Fruit fly (Drosophila melanogaster) whole organism, embryonic: ENCODE results near the gene CG33095.

ENCODE experiments used
- Bteb2 ChIP-seq: fragments of 200-800 bp; sonication (Bioruptor generic); optimal IDR thresholded peaks from 2 replicates; lab custom pipeline; 2016; ENCODE audit warnings: missing biosample characterization, missing genetic modification characterization
- CG10462 ChIP-seq: fragments of 200-800 bp; sonication (Bioruptor generic); optimal IDR thresholded peaks from 2 replicates; lab custom pipeline; 2016; ENCODE audit warnings: missing biosample characterization, missing genetic modification characterization
- CG12391 ChIP-seq: fragments of 200-800 bp; sonication (Bioruptor generic); optimal IDR thresholded peaks from 3 replicates; lab custom pipeline; 2018; ENCODE audit warnings: missing biosample characterization, mild to moderate bottlenecking, missing genetic modification characterization, moderate library complexity
- CG13424 ChIP-seq: fragments of 200-800 bp; sonication (Bioruptor generic); optimal IDR thresholded peaks from 2 replicates; lab custom pipeline; 2019; ENCODE audit warnings: missing biosample characterization, mild to moderate bottlenecking, missing genetic modification characterization, moderate library complexity
- CG14710 ChIP-seq: fragments of 200-800 bp; sonication (Bioruptor generic); optimal IDR thresholded peaks from 3 replicates; lab custom pipeline; 2019; ENCODE audit warnings: missing biosample characterization, mild to moderate bottlenecking, missing genetic modification characterization, moderate library complexity
- CG14860 ChIP-seq: fragments of 200-800 bp; sonication (Bioruptor generic); IDR thresholded peaks from 3 replicates; pipeline ENCODE4 v1.3.6; 2022; ENCODE audit warnings: missing biosample characterization, missing genetic modification characterization; ENCODE audit not compliant: partially characterized antibody
- CG17186 ChIP-seq: fragments of 200-800 bp; sonication (Bioruptor generic); optimal IDR thresholded peaks from 3 replicates; lab custom pipeline; 2017; ENCODE audit warnings: missing biosample characterization, missing genetic modification reagents, missing genetic modification characterization
- CG17568 ChIP-seq: fragments of 200-800 bp; sonication (Bioruptor generic); optimal IDR thresholded peaks from 2 replicates; lab custom pipeline; 2018; ENCODE audit warnings: missing biosample characterization, mild to moderate bottlenecking, missing genetic modification characterization, moderate library complexity
- CG18011 ChIP-seq: fragments of 200-800 bp; sonication (Bioruptor generic); optimal IDR thresholded peaks from 2 replicates; lab custom pipeline; 2017; ENCODE audit warnings: missing biosample characterization, missing genetic modification characterization, mild to moderate bottlenecking, moderate library complexity, missing genotype
- CG2712 ChIP-seq: fragments of 200-800 bp; optimal IDR thresholded peaks from 3 replicates; lab custom pipeline; 2019; ENCODE audit warnings: missing biosample characterization, mild to moderate bottlenecking, missing genetic modification characterization, moderate library complexity
- CG30020 ChIP-seq: fragments of 200-800 bp; optimal IDR thresholded peaks from 2 replicates; lab custom pipeline; 2019; ENCODE audit warnings: missing biosample characterization, mild to moderate bottlenecking, missing genetic modification characterization, moderate library complexity
- CG30431 ChIP-seq: fragments of 200-800 bp; sonication (Bioruptor generic); optimal IDR thresholded peaks from 2 replicates; lab custom pipeline; 2017; ENCODE audit warnings: missing biosample characterization, missing genetic modification characterization
- CG3163 ChIP-seq: fragments of 200-800 bp; sonication (Bioruptor generic); optimal IDR thresholded peaks from 3 replicates; lab custom pipeline; 2016; ENCODE audit warnings: missing biosample characterization, missing genetic modification characterization
- CG32767 ChIP-seq: fragments of 200-800 bp; sonication (Bioruptor generic); IDR thresholded peaks from 2 replicates; pipeline ENCODE4 v1.3.6; 2022; ENCODE audit warnings: missing biosample characterization, missing genetic modification characterization
- CG33213 ChIP-seq: fragments of 200-800 bp; sonication (Bioruptor generic); optimal IDR thresholded peaks from 3 replicates; lab custom pipeline; 2016; ENCODE audit warnings: missing biosample characterization, missing genetic modification characterization
- CG3995 ChIP-seq: fragments of 200-800 bp; sonication (Bioruptor generic); optimal IDR thresholded peaks from 3 replicates; lab custom pipeline; 2016; ENCODE audit warnings: missing biosample characterization, missing genetic modification characterization
- CG4328 ChIP-seq: fragments of 200-800 bp; sonication (Bioruptor generic); optimal IDR thresholded peaks from 3 replicates; lab custom pipeline; 2017; ENCODE audit warnings: missing biosample characterization, missing genetic modification reagents, missing genetic modification characterization
- CG4820 ChIP-seq: fragments of 200-800 bp; sonication (Bioruptor generic); optimal IDR thresholded peaks from 3 replicates; lab custom pipeline; 2016; ENCODE audit warnings: missing biosample characterization, missing genetic modification characterization
- CG6765 ChIP-seq: fragments of 200-800 bp; sonication (Bioruptor generic); optimal IDR thresholded peaks from 3 replicates; lab custom pipeline; 2017; ENCODE audit warnings: missing biosample characterization, mild to moderate bottlenecking, missing genetic modification characterization
- CG7963 ChIP-seq: fragments of 200-800 bp; sonication (Bioruptor generic); IDR thresholded peaks from 3 replicates; pipeline ENCODE4 v1.3.6; 2022; ENCODE audit warnings: missing biosample characterization, missing genetic modification characterization; ENCODE audit not compliant: partially characterized antibody
- CG8359 ChIP-seq: fragments of 200-800 bp; sonication (Bioruptor generic); optimal IDR thresholded peaks from 2 replicates; lab custom pipeline; 2017; ENCODE audit warnings: missing biosample characterization, mild to moderate bottlenecking, missing genetic modification characterization, borderline replicate concordance
- Doc3 ChIP-seq: fragments of 200-800 bp; sonication (Bioruptor generic); IDR thresholded peaks from 3 replicates; pipeline ENCODE4 v1.3.6; 2022; ENCODE audit warnings: missing biosample characterization, missing genetic modification characterization; ENCODE audit not compliant: partially characterized antibody
- E2f2 ChIP-seq: fragments of 200-800 bp; sonication (Bioruptor generic); IDR thresholded peaks from 2 replicates; pipeline ENCODE4 v1.3.6; 2022; ENCODE audit warnings: missing biosample characterization, missing genetic modification characterization
- Gug ChIP-seq: fragments of 200-800 bp; sonication (Bioruptor generic); IDR thresholded peaks from 4 replicates; pipeline ENCODE4 v1.3.6; 2022; ENCODE audit warnings: missing biosample characterization, missing genetic modification characterization
- Hmr ChIP-seq: fragments of 200-800 bp; sonication (Bioruptor generic); optimal IDR thresholded peaks from 3 replicates; lab custom pipeline; 2017; ENCODE audit warnings: mild to moderate bottlenecking, missing biosample characterization, missing genetic modification reagents, missing genetic modification characterization
- Kr ChIP-seq: fragments of 200-800 bp; sonication (Bioruptor generic); optimal IDR thresholded peaks from 2 replicates; lab custom pipeline; 2017; ENCODE audit warnings: missing biosample characterization, mild to moderate bottlenecking, missing genetic modification characterization
- Med ChIP-seq: fragments of 200-800 bp; sonication (Bioruptor generic); peaks from one replicate; lab custom pipeline; 2016; ENCODE audit warnings: missing biosample characterization, missing genetic modification characterization, mild to moderate bottlenecking, inconsistent platforms, moderate library complexity
- NfI ChIP-seq: fragments of 200-800 bp; sonication (Bioruptor generic); optimal IDR thresholded peaks from 3 replicates; lab custom pipeline; 2018; ENCODE audit warnings: missing biosample characterization, mild to moderate bottlenecking, missing genetic modification characterization, moderate library complexity
- Poxn ChIP-seq: fragments of 200-800 bp; sonication (Bioruptor generic); IDR thresholded peaks from 2 replicates; pipeline ENCODE4 v1.3.6; 2022; ENCODE audit warnings: missing biosample characterization, missing genetic modification characterization
- Ravus ChIP-seq: fragments of 200-800 bp; sonication (Bioruptor generic); IDR thresholded peaks from 2 replicates; pipeline ENCODE4 v1.3.6; 2022; ENCODE audit warnings: missing biosample characterization, missing genetic modification characterization
- Spps ChIP-seq: fragments of 200-800 bp; sonication (Bioruptor generic); optimal IDR thresholded peaks from 2 replicates; lab custom pipeline; 2018; ENCODE audit warnings: missing biosample characterization, mild to moderate bottlenecking, missing genetic modification characterization
- Stat92E ChIP-seq, 3 experiments: fragments of >200 bp in 2 of 3; fragments of 200-800 bp in 1 of 3; sonication (Bioruptor generic) in 1 of 3; optimal IDR thresholded peaks; 2 replicates each; lab custom pipeline; 2017 to 2019; ENCODE audit warnings: missing biosample characterization in 3 of 3, missing genetic modification characterization in 3 of 3, mild to moderate bottlenecking in 1 of 3, moderate library complexity in 1 of 3
- Usf ChIP-seq: fragments of 200-800 bp; sonication (Bioruptor generic); optimal IDR thresholded peaks from 2 replicates; lab custom pipeline; 2017; ENCODE audit warnings: missing genotype, missing biosample characterization, missing genetic modification characterization
- YL-1 ChIP-seq: fragments of 200-800 bp; sonication (Bioruptor generic); optimal IDR thresholded peaks from 3 replicates; lab custom pipeline; 2017; ENCODE audit warnings: missing biosample characterization, mild to moderate bottlenecking, missing genetic modification characterization
- ase ChIP-seq: fragments of 200-800 bp; sonication (Bioruptor generic); IDR thresholded peaks from 3 replicates; pipeline ENCODE4 v1.3.6; 2022; ENCODE audit warnings: missing biosample characterization, missing genetic modification characterization
- ci ChIP-seq: fragments of 200-800 bp; sonication (Bioruptor generic); IDR thresholded peaks from 3 replicates; pipeline ENCODE4 v1.3.6; 2022; ENCODE audit warnings: missing biosample characterization, missing genetic modification characterization
- eve ChIP-seq, 2 experiments: fragments of >200 bp; optimal IDR thresholded peaks; 2 replicates each; lab custom pipeline; 2017; ENCODE audit warnings: missing biosample characterization in 2 of 2, missing genetic modification characterization in 2 of 2
- lab ChIP-seq: fragments of 200-800 bp; sonication (Bioruptor generic); optimal IDR thresholded peaks from 3 replicates; lab custom pipeline; 2017; ENCODE audit warnings: missing biosample characterization, missing genetic modification characterization, mild to moderate bottlenecking, moderate library complexity, missing genetic modification reagents
- lilli ChIP-seq: fragments of 200-800 bp; sonication (Bioruptor generic); optimal IDR thresholded peaks from 3 replicates; lab custom pipeline; 2016; ENCODE audit warnings: missing biosample characterization, missing genetic modification characterization
- nerfin-2 ChIP-seq: fragments of 200-800 bp; sonication (Bioruptor generic); IDR thresholded peaks from 2 replicates; pipeline ENCODE4 v1.3.6; 2022; ENCODE audit warnings: missing biosample characterization, missing genetic modification characterization; ENCODE audit not compliant: partially characterized antibody
- pfk ChIP-seq: fragments of 200-800 bp; sonication (Bioruptor generic); optimal IDR thresholded peaks from 2 replicates; lab custom pipeline; 2018; ENCODE audit warnings: missing biosample characterization, mild to moderate bottlenecking, missing genetic modification characterization, moderate library complexity
- sc ChIP-seq, 3 experiments: fragments of >200 bp in 2 of 3; fragments of 200-800 bp in 1 of 3; sonication (Bioruptor generic) in 1 of 3; optimal IDR thresholded peaks; 2 replicates in 2 of 3; 3 replicates in 1 of 3; lab custom pipeline; 2017; ENCODE audit warnings: mild to moderate bottlenecking in 1 of 3, missing biosample characterization in 1 of 3, missing genetic modification characterization in 1 of 3, missing genetic modification reagents in 1 of 3
- stwl ChIP-seq: fragments of 200-800 bp; sonication (Bioruptor generic); optimal IDR thresholded peaks from 3 replicates; lab custom pipeline; 2018; ENCODE audit warnings: missing biosample characterization, mild to moderate bottlenecking, missing genetic modification characterization, moderate library complexity
- sug ChIP-seq: fragments of 200-800 bp; optimal IDR thresholded peaks from 2 replicates; lab custom pipeline; 2019; ENCODE audit warnings: missing biosample characterization, mild to moderate bottlenecking, missing genetic modification characterization, moderate library complexity
- tgo ChIP-seq: fragments of 200-800 bp; sonication (Bioruptor generic); IDR thresholded peaks from 3 replicates; pipeline ENCODE4 v1.3.6; 2022; ENCODE audit warnings: missing biosample characterization, missing genetic modification characterization
- toy ChIP-seq: fragments of 200-800 bp; sonication (Bioruptor generic); IDR thresholded peaks from 2 replicates; pipeline ENCODE4 v1.3.6; 2022; ENCODE audit warnings: missing biosample characterization, missing genetic modification characterization
- trem ChIP-seq: fragments of 200-800 bp; optimal IDR thresholded peaks from 3 replicates; lab custom pipeline; 2019; ENCODE audit warnings: missing biosample characterization, mild to moderate bottlenecking, missing genetic modification characterization, moderate library complexity
- wek ChIP-seq: fragments of 200-800 bp; sonication (Bioruptor generic); optimal IDR thresholded peaks from 3 replicates; lab custom pipeline; 2018; ENCODE audit warnings: missing biosample characterization, mild to moderate bottlenecking, missing genetic modification characterization, moderate library complexity
- z ChIP-seq: fragments of 200-800 bp; sonication (Bioruptor generic); IDR thresholded peaks from 3 replicates; pipeline ENCODE4 v1.3.6; 2022; ENCODE audit warnings: missing biosample characterization, missing genetic modification characterization

Gene CG33095

DNA sequence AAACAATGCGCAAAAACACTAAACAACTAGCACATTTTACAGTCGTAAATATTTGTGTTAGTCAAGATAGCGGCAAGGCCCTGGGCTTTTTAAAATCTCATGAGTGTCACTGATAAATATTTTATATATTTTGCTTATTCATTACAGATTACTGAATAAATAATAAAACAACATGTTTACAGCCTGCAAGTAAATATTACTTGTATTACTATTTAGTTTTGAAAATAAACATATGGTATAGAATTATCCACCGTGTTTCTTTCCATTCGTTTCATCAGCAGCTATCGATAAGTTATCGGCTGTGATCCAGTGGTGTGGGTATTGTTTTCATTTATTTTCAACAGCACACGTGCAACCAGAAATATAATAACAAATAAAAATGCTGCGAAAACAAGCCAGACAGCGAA, 22.9 kb upstream of the CG33095 start, which contains the start of the genes shams and CG11920 (continued):
- TF ChIP-seq lab (GFP tag; lab: Kevin White, UChicago) (no peak), toy (no peak), Poxn (no peak), CG7963 (GFP tag; lab: Robert Waterston, UW) (peak; percentile 39; the same call in 1 of the 3 replicates), Doc3 (0 out of 3 replicates have a peak, but pooled peaks have one; percentile 36), CG8359 (GFP tag; lab: Kevin White, UChicago) (no peak), CG6765 (GFP tag; lab: Kevin White, UChicago) (no peak), CG4820 (GFP tag; lab: Kevin White, UChicago) (no peak), CG13424 (tag; lab: Kevin White, UChicago) (peak; percentile 12), Gug (no peak), CG3995 (GFP tag; lab: Kevin White, UChicago) (peak; percentile 57), CG30020 (tag; lab: Kevin White, UChicago) (peak; percentile 97), CG14710 (peak; percentile 63), Bteb2 (GFP tag; lab: Kevin White, UChicago) (no peak), pfk (GFP tag; lab: Kevin White, UChicago) (peak; percentile 94), Stat92E (GFP tag; optimal IDR thresholded peaks at IDR 0.05; lab: Kevin White, UChicago) (peak in 1 of 3 experiments; percentile 9), eve (GFP tag; optimal IDR thresholded peaks at IDR 0.05; lab: Kevin White, UChicago) (no peak), YL-1 (GFP tag; lab: Kevin White, UChicago) (peak; percentile 82), CG12391 (tag; lab: Kevin White, UChicago) (peak; percentile 66), NfI (GFP tag; lab: Kevin White, UChicago) (no peak), stwl (tag; lab: Kevin White, UChicago) (peak; percentile 52), sug (tag; lab: Kevin White, UChicago) (no peak), Ravus (GFP tag; lab: Robert Waterston, UW) (no peak), CG33213 (no peak), CG30431 (GFP tag; lab: Kevin White, UChicago) (no peak), Med (GFP tag; lab: Kevin White, UChicago) (peak; percentile 79), z (GFP tag; lab: Robert Waterston, UW) (no peak), CG18011 (no peak), CG10462 (no peak), CG32767 (no peak), trem (tag; lab: Kevin White, UChicago) (peak; percentile 84), tgo (no peak), Spps (peak; percentile 3), CG3163 (no peak), CG17186 (GFP tag; lab: Kevin White, UChicago) (peak; percentile 14), CG17568 (GFP tag; lab: Kevin White, UChicago) (peak; percentile 31), ase (GFP tag; lab: Robert Waterston, UW) (no peak), Kr (GFP tag; lab: Kevin White, UChicago) (no peak), E2f2 (GFP tag; lab: Robert Waterston, UW) (peak; percentile 45; the same call in 1 of the 2 replicates), CG2712 (tag; lab: Kevin White, UChicago) (peak; percentile 58), wek (GFP tag; lab: Kevin White, UChicago) (peak; percentile 77), Usf (GFP tag; lab: Kevin White, UChicago) (no peak), ci (GFP tag; lab: Robert Waterston, UW) (no peak), CG4328 (GFP tag; lab: Kevin White, UChicago) (no peak), sc (optimal IDR thresholded peaks at IDR 0.05; lab: Kevin White, UChicago) (no peak), sc (GFP tag; optimal IDR thresholded peaks at IDR 0.05; lab: Kevin White, UChicago) (no peak), CG14860 (peak; percentile 45; the same call in 1 of the 3 replicates), lilli (GFP tag; lab: Kevin White, UChicago) (peak; percentile 29), Hmr (no peak), nerfin-2 (GFP tag; lab: Robert Waterston, UW) (no peak)
